Worm (Caenorhabditis elegans): ENCODE results near the gene M02B7.2.

M02B7.2 gene

ce11 chrIV:3803252-3803651 lies at the start of gene M02B7.2, which contains the start of gene algn-14:
Gene M02B7.2, plus strand, starts transcription at chrIV:3803581.
Gene algn-14, minus strand, starts transcription at chrIV:3803426.
- TF ChIP-seq gmeb-1 (tag; optimal IDR thresholded peaks at IDR 0.05) (peak; percentile 66), ztf-4 (tag; optimal IDR thresholded peaks at IDR 0.05) (no peak), nhr-21 (tag; optimal IDR thresholded peaks at IDR 0.05) (peak; percentile 18), nhr-25 (tag; optimal IDR thresholded peaks at IDR 0.05) (peak; percentile 49), lin-13 (GFP tag; optimal IDR thresholded peaks at IDR 0.05) (peak; percentile 39), nhr-10 (tag; optimal IDR thresholded peaks at IDR 0.05) (no peak), elt-3 (tag; optimal IDR thresholded peaks at IDR 0.05) (no peak), C34F6.9 (tag; optimal IDR thresholded peaks at IDR 0.05) (peak; percentile 61), crh-2 (tag; optimal IDR thresholded peaks at IDR 0.05) (peak; percentile 48), mdl-1 (tag; optimal IDR thresholded peaks at IDR 0.05) (no peak), alr-1 (tag; optimal IDR thresholded peaks at IDR 0.05) (no peak), ztf-1 (GFP tag; conservative IDR thresholded peaks at IDR 0.05) (no peak), sem-4 (tag; optimal IDR thresholded peaks at IDR 0.05) (no peak), fos-1 (tag; optimal IDR thresholded peaks at IDR 0.05) (peak; percentile 14), lin-39 (tag; optimal IDR thresholded peaks at IDR 0.05) (no peak), mab-5 (tag; optimal IDR thresholded peaks at IDR 0.05) (peak; percentile 33), F13H6.1 (tag; optimal IDR thresholded peaks at IDR 0.05) (peak; percentile 57), R02D3.7 (tag; optimal IDR thresholded peaks at IDR 0.05) (peak; percentile 67), Y55F3AM.14 (GFP tag; optimal IDR thresholded peaks at IDR 0.05) (no peak), nhr-6 (tag; optimal IDR thresholded peaks at IDR 0.05) (no peak), lsy-2 (tag; optimal IDR thresholded peaks at IDR 0.05) (peak; percentile 33 to 80), ama-1 (optimal IDR thresholded peaks at IDR 0.05) (no peak), sma-3 (GFP tag; optimal IDR thresholded peaks at IDR 0.05) (peak; percentile 74), unc-55 (GFP tag; optimal IDR thresholded peaks at IDR 0.05) (peak; percentile 64), ztf-11 (tag; optimal IDR thresholded peaks at IDR 0.05) (no peak), peb-1 (tag; optimal IDR thresholded peaks at IDR 0.05) (no peak), nhr-12 (tag; optimal IDR thresholded peaks at IDR 0.05) (no peak), nhr-11 (tag; optimal IDR thresholded peaks at IDR 0.05) (no peak), dmd-4 (tag; optimal IDR thresholded peaks at IDR 0.05) (no peak), skn-1 (tag; optimal IDR thresholded peaks at IDR 0.05) (no peak), sma-9 (GFP tag; optimal IDR thresholded peaks at IDR 0.05) (peak; percentile 85), sma-9 (tag; optimal IDR thresholded peaks at IDR 0.05) (no peak), nhr-129 (tag; optimal IDR thresholded peaks at IDR 0.05) (no peak), snpc-4 (tag; optimal IDR thresholded peaks at IDR 0.05) (no peak), elt-1 (tag; optimal IDR thresholded peaks at IDR 0.05) (no peak), mbf-1 (tag; optimal IDR thresholded peaks at IDR 0.05) (no peak), unc-39 (tag; optimal IDR thresholded peaks at IDR 0.05) (no peak), egl-27 (tag; optimal IDR thresholded peaks at IDR 0.05) (no peak), zag-1 (tag; optimal IDR thresholded peaks at IDR 0.05) (no peak)

DNA sequence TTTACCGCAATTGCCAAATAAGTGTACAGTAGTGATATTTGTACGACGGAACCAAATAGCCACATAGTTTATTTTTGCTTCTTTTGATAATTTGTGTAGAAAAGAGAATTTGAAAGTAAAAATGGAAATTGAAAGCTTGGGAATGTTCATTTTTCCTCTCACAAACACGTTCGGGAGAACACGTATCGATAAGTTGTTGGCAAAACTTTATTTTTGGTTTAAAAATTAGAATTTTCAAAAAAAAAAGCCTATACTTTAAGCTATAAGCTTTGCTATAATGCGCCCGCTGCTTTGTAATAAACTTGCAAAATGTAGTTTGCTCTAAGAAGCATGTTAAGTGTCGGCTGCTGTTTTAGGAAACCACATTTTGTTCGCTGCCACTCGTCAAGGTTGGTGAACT lies 48.0 kb upstream of the M02B7.2 start, which contains the start of gene Y37E11AR.7:
Gene Y37E11AR.7, minus strand, starts transcription at position 101 of the 400 bp plus-strand sequence.
- TF ChIP-seq sma-9 (GFP tag; optimal IDR thresholded peaks at IDR 0.05) = no peak
- TF ChIP-seq sma-9 (tag; optimal IDR thresholded peaks at IDR 0.05) = no peak
- no peak for TF ChIP-seq Y55F3AM.14 (GFP tag; optimal IDR thresholded peaks at IDR 0.05)
- TF ChIP-seq ama-1 (optimal IDR thresholded peaks at IDR 0.05) = no peak
- no peak for TF ChIP-seq sma-3 (GFP tag; optimal IDR thresholded peaks at IDR 0.05)
- no peak for TF ChIP-seq blmp-1 (tag; optimal IDR thresholded peaks at IDR 0.05; ENCODE audit: insufficient read depth)
- TF ChIP-seq lsy-2 (tag; optimal IDR thresholded peaks at IDR 0.05) = no peak
- TF ChIP-seq snpc-4 (tag; optimal IDR thresholded peaks at IDR 0.05) = no peak
- no peak for TF ChIP-seq ceh-82 (tag; optimal IDR thresholded peaks at IDR 0.05)
- TF ChIP-seq dmd-4 (tag; optimal IDR thresholded peaks at IDR 0.05) = no peak
- TF ChIP-seq nhr-6 (tag; optimal IDR thresholded peaks at IDR 0.05) = no peak
- TF ChIP-seq elt-1 (tag; optimal IDR thresholded peaks at IDR 0.05) = no peak
- TF ChIP-seq ztf-1 (GFP tag; conservative IDR thresholded peaks at IDR 0.05) = no peak
- no peak for TF ChIP-seq lin-11 (tag; optimal IDR thresholded peaks at IDR 0.05)
- no peak for TF ChIP-seq zag-1 (tag; optimal IDR thresholded peaks at IDR 0.05)

ce11 chrIV:3755921-3756320 lies 47.5 kb upstream of the M02B7.2 start, which contains the start of gene best-20:
Gene best-20, plus strand, starts transcription at chrIV:3756221.
- no peak for TF ChIP-seq nhr-129 (tag; optimal IDR thresholded peaks at IDR 0.05)
- no peak for TF ChIP-seq unc-55 (GFP tag; optimal IDR thresholded peaks at IDR 0.05)
- no peak for TF ChIP-seq F13H6.1 (tag; optimal IDR thresholded peaks at IDR 0.05)
- no peak for TF ChIP-seq R02D3.7 (tag; optimal IDR thresholded peaks at IDR 0.05)
- TF ChIP-seq nhr-12 (tag; optimal IDR thresholded peaks at IDR 0.05) = no peak
- no peak for TF ChIP-seq ceh-82 (tag; optimal IDR thresholded peaks at IDR 0.05)
- TF ChIP-seq blmp-1 (tag; optimal IDR thresholded peaks at IDR 0.05; ENCODE audit: insufficient read depth) = no peak
- TF ChIP-seq mbf-1 (tag; optimal IDR thresholded peaks at IDR 0.05) = no peak
- TF ChIP-seq gmeb-1 (tag; optimal IDR thresholded peaks at IDR 0.05) = no peak
- no peak for TF ChIP-seq unc-62 (GFP tag; optimal IDR thresholded peaks at IDR 0.05)
- no peak for TF ChIP-seq zag-1 (tag; optimal IDR thresholded peaks at IDR 0.05)
- TF ChIP-seq Y55F3AM.14 (GFP tag; optimal IDR thresholded peaks at IDR 0.05) = no peak
- no peak for TF ChIP-seq nhr-25 (tag; optimal IDR thresholded peaks at IDR 0.05)
